Fruit fly (Drosophila melanogaster) whole organism, prepupa: Measurements from ENCODE around the gene mio.
A peak's percentile ranks its signal among the peaks of the same experiment; 100 is the strongest.

ENCODE experiments used
- Blimp-1 ChIP-seq: fragments of 200-800 bp; sonication (Bioruptor generic); optimal IDR thresholded peaks from 3 replicates; lab custom pipeline; 2017; ENCODE audit warnings: missing biosample characterization, missing genetic modification characterization, mild to moderate bottlenecking, moderate library complexity, missing genetic modification reagents
- CG10631 ChIP-seq: fragments of 200-800 bp; sonication (Bioruptor generic); optimal IDR thresholded peaks from 2 replicates; lab custom pipeline; 2016; ENCODE audit warnings: missing biosample characterization, missing genetic modification characterization
- CG10669 ChIP-seq: fragments of 200-800 bp; sonication (Bioruptor generic); optimal IDR thresholded peaks from 3 replicates; lab custom pipeline; 2018; ENCODE audit warnings: missing biosample characterization, mild to moderate bottlenecking, missing genetic modification characterization, moderate library complexity
- CG11762 ChIP-seq: fragments of 200-800 bp; sonication (Bioruptor generic); optimal IDR thresholded peaks from 3 replicates; lab custom pipeline; 2016; ENCODE audit warnings: missing biosample characterization, missing genetic modification characterization; ENCODE audit not compliant: insufficient read depth
- CG15336 ChIP-seq: fragments of 200-800 bp; sonication (Bioruptor generic); IDR thresholded peaks from 2 replicates; pipeline ENCODE4 v1.3.6; 2022; ENCODE audit warnings: missing biosample characterization, missing genetic modification characterization
- CG1621 ChIP-seq: fragments of 200-800 bp; sonication (Bioruptor generic); optimal IDR thresholded peaks from 3 replicates; lab custom pipeline; 2018; ENCODE audit warnings: missing biosample characterization, mild to moderate bottlenecking, missing genetic modification characterization
- CG16779 ChIP-seq: fragments of 200-800 bp; sonication (Bioruptor generic); optimal IDR thresholded peaks from 3 replicates; lab custom pipeline; 2017; ENCODE audit warnings: missing biosample characterization, mild to moderate bottlenecking, missing genetic modification characterization
- CG3032 ChIP-seq: fragments of 200-800 bp; optimal IDR thresholded peaks from 2 replicates; lab custom pipeline; 2019; ENCODE audit warnings: missing biosample characterization, mild to moderate bottlenecking, missing genetic modification characterization, moderate library complexity
- CG31627 ChIP-seq: fragments of 200-800 bp; sonication (Bioruptor generic); optimal IDR thresholded peaks from 3 replicates; lab custom pipeline; 2016; ENCODE audit warnings: missing biosample characterization, missing genetic modification characterization
- CG32006 ChIP-seq: fragments of 200-800 bp; sonication (Bioruptor generic); optimal IDR thresholded peaks from 3 replicates; lab custom pipeline; 2017; ENCODE audit warnings: missing biosample characterization, mild to moderate bottlenecking, missing genetic modification characterization
- CG34406 ChIP-seq: fragments of 200-800 bp; sonication (Bioruptor generic); optimal IDR thresholded peaks from 3 replicates; lab custom pipeline; 2016; ENCODE audit warnings: missing biosample characterization, missing genetic modification characterization
- CG6163 ChIP-seq: fragments of 200-800 bp; sonication (Bioruptor generic); IDR thresholded peaks from 3 replicates; pipeline ENCODE4 v1.3.6; 2022; ENCODE audit warnings: missing biosample characterization, missing genetic modification characterization
- CG6276 ChIP-seq: fragments of 200-800 bp; sonication (Bioruptor generic); optimal IDR thresholded peaks from 2 replicates; lab custom pipeline; 2017; ENCODE audit warnings: missing biosample characterization, mild to moderate bottlenecking, missing genetic modification characterization
- CG6792 ChIP-seq: fragments of 200-800 bp; sonication (Bioruptor generic); optimal IDR thresholded peaks from 3 replicates; lab custom pipeline; 2016; ENCODE audit warnings: missing biosample characterization, missing genetic modification characterization
- CG6808 ChIP-seq: fragments of 200-800 bp; sonication (Bioruptor generic); optimal IDR thresholded peaks from 3 replicates; lab custom pipeline; 2017; ENCODE audit warnings: missing biosample characterization, missing genetic modification characterization, mild to moderate bottlenecking, moderate library complexity, missing genetic modification reagents
- CG6854 ChIP-seq: fragments of 200-800 bp; sonication (Bioruptor generic); optimal IDR thresholded peaks from 2 replicates; lab custom pipeline; 2017; ENCODE audit warnings: missing biosample characterization, mild to moderate bottlenecking, missing genetic modification characterization
- CG7368 ChIP-seq: fragments of 200-800 bp; sonication (Bioruptor generic); optimal IDR thresholded peaks from 3 replicates; lab custom pipeline; 2016; ENCODE audit warnings: missing biosample characterization, missing genetic modification characterization
- CG8319 ChIP-seq: fragments of 200-800 bp; sonication (Bioruptor generic); optimal IDR thresholded peaks from 3 replicates; lab custom pipeline; 2016; ENCODE audit warnings: missing biosample characterization, missing genetic modification characterization
- CG8632 ChIP-seq: fragments of 200-800 bp; sonication (Bioruptor generic); optimal IDR thresholded peaks from 3 replicates; lab custom pipeline; 2016; ENCODE audit warnings: missing biosample characterization, missing genetic modification characterization
- CG9139 ChIP-seq: fragments of 200-800 bp; sonication (Bioruptor generic); optimal IDR thresholded peaks from 3 replicates; lab custom pipeline; 2017; ENCODE audit warnings: missing biosample characterization, mild to moderate bottlenecking, missing genetic modification characterization
- Eip75B ChIP-seq: fragments of 200-800 bp; sonication (Bioruptor generic); optimal IDR thresholded peaks from 3 replicates; lab custom pipeline; 2016; ENCODE audit warnings: missing biosample characterization, missing genetic modification characterization
- Eip78C ChIP-seq: fragments of 200-800 bp; sonication (Bioruptor generic); peaks from one replicate; lab custom pipeline; 2016; ENCODE audit warnings: missing biosample characterization, missing genetic modification characterization
- Ets21C ChIP-seq: fragments of 200-800 bp; sonication (Bioruptor generic); optimal IDR thresholded peaks from 3 replicates; lab custom pipeline; 2016; ENCODE audit warnings: missing biosample characterization, missing genetic modification characterization
- Ets96B ChIP-seq: fragments of 200-800 bp; optimal IDR thresholded peaks from 2 replicates; lab custom pipeline; 2019; ENCODE audit warnings: missing biosample characterization, mild to moderate bottlenecking, missing genetic modification characterization, moderate library complexity
- Gug ChIP-seq: fragments of 200-800 bp; sonication (Bioruptor generic); IDR thresholded peaks from 2 replicates; pipeline ENCODE4 v1.3.6; 2022; ENCODE audit warnings: missing biosample characterization, missing genetic modification characterization
- Hr39 ChIP-seq: fragments of 200-800 bp; sonication (Bioruptor generic); optimal IDR thresholded peaks from 2 replicates; lab custom pipeline; 2016; ENCODE audit warnings: missing biosample characterization, missing genetic modification characterization
- Hr4 ChIP-seq: fragments of 200-800 bp; sonication (Bioruptor generic); optimal IDR thresholded peaks from 3 replicates; lab custom pipeline; 2016; ENCODE audit warnings: missing biosample characterization, missing genetic modification characterization
- Lpt ChIP-seq: fragments of 200-800 bp; sonication (Bioruptor generic); optimal IDR thresholded peaks from 3 replicates; lab custom pipeline; 2016; ENCODE audit warnings: missing biosample characterization, missing genetic modification characterization
- Smox ChIP-seq: fragments of 200-800 bp; sonication (Bioruptor generic); optimal IDR thresholded peaks from 3 replicates; lab custom pipeline; 2016; ENCODE audit warnings: missing biosample characterization, missing genetic modification characterization
- Sox14 ChIP-seq: fragments of 200-800 bp; sonication (Bioruptor generic); optimal IDR thresholded peaks from 3 replicates; lab custom pipeline; 2016; ENCODE audit warnings: missing biosample characterization, missing genetic modification characterization
- Sox15 ChIP-seq: fragments of 200-800 bp; sonication (Bioruptor generic); optimal IDR thresholded peaks from 3 replicates; lab custom pipeline; 2016; ENCODE audit warnings: missing biosample characterization, missing genetic modification characterization
- achi ChIP-seq: fragments of 200-800 bp; sonication (Bioruptor generic); optimal IDR thresholded peaks from 3 replicates; lab custom pipeline; 2016; ENCODE audit warnings: missing biosample characterization, missing genetic modification characterization
- acj6 ChIP-seq: fragments of 200-800 bp; sonication (Bioruptor generic); optimal IDR thresholded peaks from 3 replicates; lab custom pipeline; 2016; ENCODE audit warnings: missing biosample characterization, missing genetic modification characterization
- dac ChIP-seq: fragments of 200-800 bp; sonication (Bioruptor generic); optimal IDR thresholded peaks from 2 replicates; lab custom pipeline; 2017; ENCODE audit warnings: missing biosample characterization, mild to moderate bottlenecking, missing genetic modification characterization
- dsx ChIP-seq: fragments of 200-800 bp; optimal IDR thresholded peaks from 3 replicates; lab custom pipeline; 2019; ENCODE audit warnings: missing biosample characterization, mild to moderate bottlenecking, missing genetic modification characterization, moderate library complexity; ENCODE audit not compliant: poor library complexity, severe bottlenecking
- eg ChIP-seq: fragments of 200-800 bp; sonication (Bioruptor generic); IDR thresholded peaks from 3 replicates; pipeline ENCODE4 v1.3.6; 2022; ENCODE audit warnings: missing biosample characterization, missing genetic modification characterization
- esn ChIP-seq: fragments of 200-800 bp; sonication (Bioruptor generic); optimal IDR thresholded peaks from 2 replicates; lab custom pipeline; 2016; ENCODE audit warnings: missing biosample characterization, mild to moderate bottlenecking, missing genetic modification characterization, moderate library complexity
- fd59A ChIP-seq: fragments of 200-800 bp; sonication (Bioruptor generic); optimal IDR thresholded peaks from 2 replicates; lab custom pipeline; 2017; ENCODE audit warnings: missing biosample characterization, mild to moderate bottlenecking, missing genetic modification characterization, missing genetic modification reagents
- fkh ChIP-seq: fragments of 200-800 bp; sonication (Bioruptor generic); optimal IDR thresholded peaks from 3 replicates; lab custom pipeline; 2017; ENCODE audit warnings: missing biosample characterization, mild to moderate bottlenecking, missing genetic modification characterization, moderate library complexity
- net ChIP-seq: fragments of 200-800 bp; sonication (Bioruptor generic); optimal IDR thresholded peaks from 3 replicates; lab custom pipeline; 2016; ENCODE audit warnings: missing biosample characterization, missing genetic modification characterization
- salr ChIP-seq, 2 experiments: fragments of 200-800 bp; sonication (Bioruptor generic); optimal IDR thresholded peaks; 3 replicates each; lab custom pipeline; 2016 to 2018; ENCODE audit warnings: missing biosample characterization in 2 of 2, missing genetic modification characterization in 2 of 2, mild to moderate bottlenecking in 1 of 2
- spab ChIP-seq: fragments of 200-800 bp; sonication (Bioruptor generic); optimal IDR thresholded peaks from 2 replicates; lab custom pipeline; 2017; ENCODE audit warnings: missing biosample characterization, mild to moderate bottlenecking, missing genetic modification characterization, missing genetic modification reagents
- ss ChIP-seq, 2 experiments: fragments of 200-800 bp; sonication (Bioruptor generic); optimal IDR thresholded peaks; 2 replicates in 1 of 2; 3 replicates in 1 of 2; lab custom pipeline; 2017 to 2018; ENCODE audit warnings: mild to moderate bottlenecking in 2 of 2, missing biosample characterization in 2 of 2, missing genetic modification characterization in 2 of 2, moderate library complexity in 1 of 2
- svp ChIP-seq: fragments of 200-800 bp; sonication (Bioruptor generic); peaks from one replicate; lab custom pipeline; 2016; ENCODE audit warnings: missing biosample characterization, missing genetic modification characterization
- topi ChIP-seq: fragments of 200-800 bp; sonication (Bioruptor generic); optimal IDR thresholded peaks from 3 replicates; lab custom pipeline; 2016; ENCODE audit warnings: missing biosample characterization, missing genetic modification characterization
- vri ChIP-seq: fragments of 200-800 bp; sonication (Bioruptor generic); optimal IDR thresholded peaks from 3 replicates; lab custom pipeline; 2016; ENCODE audit warnings: missing biosample characterization, mild to moderate bottlenecking, missing genetic modification characterization

mio gene

DNA sequence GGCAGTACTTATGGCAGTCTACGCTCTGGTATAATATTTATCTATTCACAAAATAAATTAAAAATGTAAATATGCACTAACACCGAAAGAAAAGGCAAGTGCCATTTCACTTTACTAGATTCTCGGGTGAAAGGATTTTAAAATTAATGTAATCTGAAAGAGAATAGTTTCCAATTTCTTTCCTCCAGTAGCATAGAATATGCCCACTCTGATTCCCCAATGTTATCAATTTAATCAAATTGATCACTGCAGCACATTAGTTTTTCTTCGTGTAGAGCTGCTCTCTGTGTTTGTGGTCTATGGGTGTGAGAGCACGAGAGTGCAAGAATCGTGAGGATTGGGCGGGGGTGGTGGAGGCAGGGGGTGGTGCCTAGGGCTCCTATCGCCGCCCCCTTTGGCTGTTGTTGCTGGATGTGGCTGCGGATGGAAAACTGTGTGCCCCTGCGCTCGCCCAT is 16.0 kb upstream of the mio start (continued):
- TF ChIP-seq svp (GFP tag; lab: Kevin White, UChicago) (peak; percentile 93), spab (GFP tag; lab: Kevin White, UChicago) (peak; percentile 89), CG6163 (GFP tag; lab: Robert Waterston, UW) (peak; percentile 90), Sox14 (peak; percentile 93), Gug (GFP tag; lab: Robert Waterston, UW) (peak; percentile 80), fd59A (GFP tag; lab: Kevin White, UChicago) (peak; percentile 90), Lpt (GFP tag; lab: Kevin White, UChicago) (peak; percentile 78), CG10631 (peak; percentile 94)
- TF ChIP-seq, all 60 proteins: peak for 57

DNA sequence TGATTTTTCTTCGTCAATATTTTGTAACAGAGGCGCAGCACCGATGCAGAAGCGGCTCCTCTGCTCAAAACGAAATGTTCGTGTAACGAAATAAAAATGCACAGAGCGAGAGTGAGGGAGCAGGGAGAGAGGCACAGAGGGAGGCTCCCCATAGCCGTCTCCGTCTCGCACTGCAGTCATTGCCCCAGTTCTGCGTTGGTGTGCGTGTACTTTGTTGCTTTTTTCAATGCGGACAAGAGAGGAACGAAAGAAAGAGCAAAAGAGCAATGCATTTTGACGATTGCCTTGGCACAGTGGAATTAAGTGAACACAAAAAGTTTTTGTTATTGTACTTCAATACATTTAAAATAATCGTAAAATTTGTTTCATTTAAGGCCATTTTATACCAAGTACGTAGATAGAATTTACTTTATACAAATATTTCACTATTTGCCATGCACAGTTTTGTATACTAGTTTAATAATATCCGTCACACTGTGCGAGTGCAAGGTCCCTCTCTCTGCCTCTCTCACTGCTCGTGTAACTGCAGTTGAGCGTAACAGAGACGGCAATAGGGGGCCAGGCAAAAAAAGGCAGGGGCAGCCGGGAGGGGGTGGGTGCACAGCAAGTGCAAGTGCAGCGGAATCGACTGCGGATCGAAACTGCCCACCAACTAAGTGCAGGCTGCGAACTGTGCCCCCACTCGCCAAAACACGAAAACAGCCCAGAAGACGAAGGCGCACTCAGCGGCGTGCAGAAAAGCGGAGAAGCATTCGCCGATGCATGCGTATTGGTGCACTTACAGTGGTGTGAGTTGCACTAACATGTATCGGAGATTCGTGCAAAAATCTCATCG is 14.9 kb upstream of the mio start:
- TF ChIP-seq Ets21C (peak; percentile 100), CG32006 (GFP tag; lab: Kevin White, UChicago) (peak; percentile 100), Ets96B (tag; lab: Kevin White, UChicago) (peak; percentile 100), CG9139 (GFP tag; lab: Kevin White, UChicago) (peak; percentile 100), ss (GFP tag; optimal IDR thresholded peaks at IDR 0.05; lab: Kevin White, UChicago) (peak; percentile 100), Hr4 (GFP tag; lab: Kevin White, UChicago) (peak; percentile 100), CG16779 (tag; lab: Kevin White, UChicago) (peak; percentile 99), Sox15 (peak; percentile 99), CG8319 (GFP tag; lab: Kevin White, UChicago) (peak; percentile 100), CG11762 (GFP tag; lab: Kevin White, UChicago) (peak; percentile 100), net (GFP tag; lab: Kevin White, UChicago) (peak; percentile 100), CG7368 (GFP tag; lab: Kevin White, UChicago) (peak; percentile 100), CG6276 (peak; percentile 100), topi (GFP tag; lab: Kevin White, UChicago) (peak; percentile 100), fkh (GFP tag; lab: Kevin White, UChicago) (peak; percentile 66), Blimp-1 (GFP tag; lab: Kevin White, UChicago) (peak; percentile 98), CG8632 (peak; percentile 100), spab (GFP tag; lab: Kevin White, UChicago) (peak; percentile 100), esn (GFP tag; lab: Kevin White, UChicago) (peak; percentile 100), acj6 (GFP tag; lab: Kevin White, UChicago) (peak; percentile 100), fd59A (GFP tag; lab: Kevin White, UChicago) (peak; percentile 99), salr (GFP tag; optimal IDR thresholded peaks at IDR 0.05; lab: Kevin White, UChicago) (peak; percentile 99 to 100), achi (GFP tag; lab: Kevin White, UChicago) (peak; percentile 99), CG6163 (GFP tag; lab: Robert Waterston, UW) (peak; percentile 100), CG15336 (GFP tag; lab: Robert Waterston, UW) (peak; percentile 100), CG10631 (peak; percentile 100), dsx (GFP tag; lab: Kevin White, UChicago) (peak; percentile 99), CG1621 (tag; lab: Kevin White, UChicago) (peak; percentile 99), eg (peak; percentile 100), CG6854 (GFP tag; lab: Kevin White, UChicago) (peak; percentile 99), dac (GFP tag; lab: Kevin White, UChicago) (peak; percentile 99), Lpt (GFP tag; lab: Kevin White, UChicago) (peak; percentile 100), CG6792 (peak; percentile 100), vri (peak; percentile 99), Eip75B (GFP tag; lab: Kevin White, UChicago) (peak; percentile 100), Smox (peak; percentile 100), CG3032 (tag; lab: Kevin White, UChicago) (peak; percentile 100), Hr39 (GFP tag; lab: Kevin White, UChicago) (peak; percentile 100), CG34406 (peak; percentile 100), CG31627 (GFP tag; lab: Kevin White, UChicago) (peak; percentile 100), Eip78C (GFP tag; lab: Kevin White, UChicago) (peak; percentile 100), CG6808 (peak; percentile 99), CG10669 (peak; percentile 100)
